Worm (Caenorhabditis elegans) whole organism, young adult: ENCODE measurements around the gene ZK616.1.
A peak's percentile ranks its signal among the peaks of the same experiment; 100 is the strongest.

Experiments used
- B0019.2 ChIP-seq: fragments of 200-800 bp; sonication (Bioruptor generic); conservative IDR thresholded peaks from 2 replicates; pipeline ENCODE4 v1.3.6; 2022; ENCODE audit warnings: missing genetic modification reagents, missing genetic modification characterization, missing compliant biosample characterization
- B0035.1 ChIP-seq: sonication (generic microtip); optimal IDR thresholded peaks from 2 replicates; lab custom pipeline; 2016; ENCODE audit warnings: missing genetic modification characterization, mild to moderate bottlenecking, missing compliant biosample characterization, missing genotype, missing genetic modification reagents
- F23B12.7 ChIP-seq: sonication (generic microtip); optimal IDR thresholded peaks from 2 replicates; lab custom pipeline; 2017; ENCODE audit warnings: missing genetic modification characterization, mild to moderate bottlenecking, missing compliant biosample characterization, antibody characterized with exemption, moderate library complexity; ENCODE audit not compliant: insufficient read depth
- F52B5.7 ChIP-seq: sonication (generic microtip); optimal IDR thresholded peaks from 2 replicates; lab custom pipeline; 2016; ENCODE audit warnings: mild to moderate bottlenecking, missing genetic modification characterization, missing compliant biosample characterization
- F57A8.1 ChIP-seq: fragments of 200-800 bp; sonication (Bioruptor generic); optimal IDR thresholded peaks from 2 replicates; lab custom pipeline; 2018; ENCODE audit warnings: mild to moderate bottlenecking, missing genetic modification characterization, moderate library complexity, missing compliant biosample characterization
- F57C9.4 ChIP-seq: sonication (generic microtip); optimal IDR thresholded peaks from 2 replicates; lab custom pipeline; 2017; ENCODE audit warnings: mild to moderate bottlenecking, missing genetic modification characterization, missing compliant biosample characterization
- K11D2.4 ChIP-seq: fragments of 200-800 bp; sonication (Bioruptor generic); IDR thresholded peaks from 2 replicates; pipeline ENCODE4 v1.3.6; 2022; ENCODE audit warnings: missing genetic modification reagents, missing genetic modification characterization, missing compliant biosample characterization
- Y95B8A.8 ChIP-seq: fragments of 200-800 bp; sonication (Bioruptor generic); IDR thresholded peaks from 2 replicates; pipeline ENCODE4 v1.3.6; 2022; ENCODE audit warnings: missing genetic modification reagents, missing genetic modification characterization, missing compliant biosample characterization
- ZK185.1 ChIP-seq: sonication (generic microtip); optimal IDR thresholded peaks from 2 replicates; lab custom pipeline; 2016; ENCODE audit warnings: mild to moderate bottlenecking, missing genetic modification characterization, missing compliant biosample characterization; ENCODE audit not compliant: poor library complexity, severe bottlenecking
- attf-5 ChIP-seq: fragments of 200-800 bp; sonication (Bioruptor generic); optimal IDR thresholded peaks from 2 replicates; lab custom pipeline; 2018; ENCODE audit warnings: mild to moderate bottlenecking, missing genetic modification characterization, missing compliant biosample characterization
- bed-1 ChIP-seq: fragments of 200-800 bp; sonication (Bioruptor generic); IDR thresholded peaks from 2 replicates; pipeline ENCODE4 v1.3.6; 2022; ENCODE audit warnings: missing genetic modification reagents, missing genetic modification characterization, missing compliant biosample characterization
- cebp-1 ChIP-seq, 2 experiments: fragments of 200-800 bp in 1 of 2; sonication (Bioruptor generic) in 1 of 2; sonication (generic microtip) in 1 of 2; IDR thresholded peaks in 1 of 2; optimal IDR thresholded peaks in 1 of 2; 2 replicates each; pipeline versions ENCODE4 v1.3.6 to Lab custom; 2017 to 2022; ENCODE audit warnings: missing compliant biosample characterization in 2 of 2, missing genetic modification characterization in 2 of 2, mild to moderate bottlenecking in 1 of 2, missing genetic modification reagents in 1 of 2, moderate library complexity in 1 of 2
- ceh-100 ChIP-seq: fragments of 200-800 bp; sonication (Bioruptor generic); IDR thresholded peaks from 2 replicates; pipeline ENCODE4 v1.3.6; 2022; ENCODE audit warnings: missing genetic modification reagents, missing genetic modification characterization, missing compliant biosample characterization
- ceh-40 ChIP-seq: fragments of 200-800 bp; sonication (Bioruptor generic); IDR thresholded peaks from 2 replicates; pipeline ENCODE4 v1.3.6; 2022; ENCODE audit warnings: missing genetic modification characterization, missing compliant biosample characterization
- ceh-58 ChIP-seq: fragments of 200-800 bp; sonication (Bioruptor generic); IDR thresholded peaks from 2 replicates; pipeline ENCODE4 v1.3.6; 2022; ENCODE audit warnings: missing genetic modification characterization, missing compliant biosample characterization
- chd-7 ChIP-seq: sonication (generic microtip); optimal IDR thresholded peaks from 2 replicates; lab custom pipeline; 2016; ENCODE audit warnings: mild to moderate bottlenecking, missing genetic modification characterization, moderate library complexity, missing compliant biosample characterization
- dox-1 ChIP-seq: fragments of 200-800 bp; sonication (Bioruptor generic); IDR thresholded peaks from 2 replicates; pipeline ENCODE4 v1.3.6; 2022; ENCODE audit warnings: missing genetic modification reagents, missing genetic modification characterization, missing compliant biosample characterization
- dpl-1 ChIP-seq: fragments of 150-350 bp; optimal IDR thresholded peaks from 2 replicates; lab custom pipeline; 2014; ENCODE audit warnings: missing biosample characterization, missing genetic modification reagents, missing genetic modification characterization
- efl-1 ChIP-seq: fragments of 150-350 bp; optimal IDR thresholded peaks from 2 replicates; lab custom pipeline; 2014; ENCODE audit warnings: missing biosample characterization, missing genetic modification reagents, missing genetic modification characterization
- egl-44 ChIP-seq: fragments of 200-800 bp; sonication (Bioruptor generic); IDR thresholded peaks from 2 replicates; pipeline ENCODE4 v1.3.6; 2022; ENCODE audit warnings: missing genetic modification reagents, missing genetic modification characterization, missing compliant biosample characterization
- ekl-4 ChIP-seq: fragments of 200-800 bp; sonication (Bioruptor generic); IDR thresholded peaks from 2 replicates; pipeline ENCODE4 v1.3.6; 2022; ENCODE audit warnings: missing genetic modification reagents, missing genetic modification characterization, missing compliant biosample characterization
- lin-54 ChIP-seq: fragments of 200-800 bp; sonication (Bioruptor generic); optimal IDR thresholded peaks from 2 replicates; lab custom pipeline; 2018; ENCODE audit warnings: mild to moderate bottlenecking, missing genetic modification characterization, missing compliant biosample characterization
- lsl-1 ChIP-seq: fragments of 200-800 bp; sonication (Bioruptor generic); optimal IDR thresholded peaks from 2 replicates; lab custom pipeline; 2018; ENCODE audit warnings: mild to moderate bottlenecking, missing genetic modification characterization, moderate library complexity, missing compliant biosample characterization
- madf-3 ChIP-seq: fragments of 200-800 bp; sonication (Bioruptor generic); IDR thresholded peaks from 2 replicates; pipeline ENCODE4 v1.3.6; 2022; ENCODE audit warnings: missing genetic modification reagents, missing genetic modification characterization, missing compliant biosample characterization
- madf-8 ChIP-seq: fragments of 200-800 bp; sonication (Bioruptor generic); conservative IDR thresholded peaks from 2 replicates; pipeline ENCODE4 v1.3.6; 2022; ENCODE audit warnings: missing genetic modification reagents, missing genetic modification characterization, missing compliant biosample characterization
- mcd-1 ChIP-seq: fragments of 200-800 bp; sonication (Bioruptor generic); IDR thresholded peaks from 2 replicates; pipeline ENCODE4 v1.3.6; 2022; ENCODE audit warnings: missing genetic modification reagents, missing genetic modification characterization, missing compliant biosample characterization
- nfya-1 ChIP-seq: sonication (generic microtip); optimal IDR thresholded peaks from 2 replicates; lab custom pipeline; 2017; ENCODE audit warnings: antibody characterized with exemption, missing compliant biosample characterization, missing genetic modification characterization, borderline replicate concordance; ENCODE audit not compliant: insufficient read depth
- nhr-80 ChIP-seq: sonication (generic microtip); optimal IDR thresholded peaks from 2 replicates; lab custom pipeline; 2016; ENCODE audit warnings: missing genetic modification characterization, missing compliant biosample characterization
- nhr-90 ChIP-seq: sonication (generic microtip); optimal IDR thresholded peaks from 2 replicates; lab custom pipeline; 2016; ENCODE audit warnings: missing genotype, mild to moderate bottlenecking, missing genetic modification characterization, missing compliant biosample characterization
- pha-4 ChIP-seq: fragments of 150-350 bp; sonication (generic microtip); optimal IDR thresholded peaks from 2 replicates; lab custom pipeline; 2014; ENCODE audit warnings: missing biosample characterization, missing genetic modification reagents, missing genetic modification characterization
- rcor-1 ChIP-seq: fragments of 200-800 bp; sonication (Bioruptor generic); IDR thresholded peaks from 2 replicates; pipeline ENCODE4 v1.3.6; 2022; ENCODE audit warnings: missing genetic modification reagents, missing genetic modification characterization, missing compliant biosample characterization
- rpc-1 ChIP-seq, 2 experiments: fragments of 150-350 bp in 1 of 2; sonication (generic microtip) in 1 of 2; optimal IDR thresholded peaks; 2 replicates each; lab custom pipeline; 2014 to 2018; ENCODE audit warnings: missing biosample characterization in 1 of 2, missing genetic modification characterization in 1 of 2, missing genetic modification reagents in 1 of 2, missing genotype in 1 of 2
- sea-2 ChIP-seq: fragments of 200-800 bp; sonication (Bioruptor generic); IDR thresholded peaks from 2 replicates; pipeline ENCODE4 v1.3.6; 2022; ENCODE audit warnings: missing genetic modification characterization, missing compliant biosample characterization
- snpc-1.3 ChIP-seq: sonication (generic microtip); optimal IDR thresholded peaks from 2 replicates; lab custom pipeline; 2017; ENCODE audit warnings: missing genetic modification characterization, mild to moderate bottlenecking, missing compliant biosample characterization, antibody characterized with exemption, moderate library complexity, missing genotype, missing genetic modification reagents; ENCODE audit not compliant: insufficient read depth
- snpc-4 ChIP-seq, 5 experiments: fragments of 150-350 bp in 1 of 5; sonication (generic microtip) in 4 of 5; optimal IDR thresholded peaks; 2 replicates each; lab custom pipeline; 2014 to 2018; ENCODE audit warnings: missing genetic modification characterization in 5 of 5, missing biosample characterization in 3 of 5, antibody characterized with exemption in 2 of 5, mild to moderate bottlenecking in 2 of 5, missing compliant biosample characterization in 2 of 5, missing genotype in 2 of 5, moderate library complexity in 2 of 5, missing genetic modification reagents in 1 of 5
- somi-1 ChIP-seq: fragments of 200-800 bp; sonication (Bioruptor generic); optimal IDR thresholded peaks from 2 replicates; lab custom pipeline; 2018; ENCODE audit warnings: mild to moderate bottlenecking, missing genetic modification characterization, missing compliant biosample characterization
- unc-130 ChIP-seq: sonication (generic microtip); optimal IDR thresholded peaks from 2 replicates; lab custom pipeline; 2016; ENCODE audit warnings: missing genetic modification reagents, missing genetic modification characterization, missing compliant biosample characterization
- unc-62 ChIP-seq: fragments of 150-350 bp; optimal IDR thresholded peaks from 2 replicates; lab custom pipeline; 2014; ENCODE audit warnings: missing biosample characterization, missing genetic modification reagents, missing genetic modification characterization
- ztf-25 ChIP-seq: fragments of 200-800 bp; sonication (Bioruptor generic); IDR thresholded peaks from 2 replicates; pipeline ENCODE4 v1.3.6; 2022; ENCODE audit warnings: missing genetic modification reagents, missing genetic modification characterization, missing compliant biosample characterization
- ztf-28 ChIP-seq: fragments of 200-800 bp; sonication (Bioruptor generic); IDR thresholded peaks from 2 replicates; pipeline ENCODE4 v1.3.6; 2022; ENCODE audit warnings: missing genetic modification reagents, missing genetic modification characterization, missing compliant biosample characterization

Gene ZK616.1

DNA sequence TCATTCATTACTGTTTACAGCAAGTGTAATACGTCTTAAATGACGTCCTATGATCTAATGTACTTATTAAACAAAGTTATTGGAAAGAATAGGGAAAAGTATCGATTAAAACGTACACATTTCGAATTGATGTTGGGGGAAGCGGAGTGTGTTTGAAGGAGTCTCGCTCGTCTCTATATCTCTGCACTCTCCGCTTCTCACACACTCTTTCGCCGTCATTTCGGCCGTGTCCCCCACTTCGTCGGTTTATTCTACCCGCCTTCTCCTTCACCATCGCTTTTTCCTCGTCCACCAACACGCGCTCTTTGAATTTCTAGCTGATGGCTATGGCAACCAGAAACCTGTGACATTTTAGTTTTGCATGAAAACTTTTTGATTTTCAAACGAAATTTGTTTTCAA is 31.8 kb upstream of the ZK616.1 start (continued):
- TF ChIP-seq Y95B8A.8 (GFP tag; lab: Robert Waterston, UW) (0 out of 2 replicates have a peak, but pooled peaks have one; percentile 40), nhr-80 (tag; lab: Kevin White, UChicago) (peak; percentile 11), F52B5.7 (tag; lab: Kevin White, UChicago) (no peak), ceh-40 (GFP tag; lab: Robert Waterston, UW) (no peak), nhr-90 (no peak), lin-54 (GFP tag; lab: Kevin White, UChicago) (peak; percentile 6), nfya-1 (tag; lab: Kevin White, UChicago) (no peak)

DNA sequence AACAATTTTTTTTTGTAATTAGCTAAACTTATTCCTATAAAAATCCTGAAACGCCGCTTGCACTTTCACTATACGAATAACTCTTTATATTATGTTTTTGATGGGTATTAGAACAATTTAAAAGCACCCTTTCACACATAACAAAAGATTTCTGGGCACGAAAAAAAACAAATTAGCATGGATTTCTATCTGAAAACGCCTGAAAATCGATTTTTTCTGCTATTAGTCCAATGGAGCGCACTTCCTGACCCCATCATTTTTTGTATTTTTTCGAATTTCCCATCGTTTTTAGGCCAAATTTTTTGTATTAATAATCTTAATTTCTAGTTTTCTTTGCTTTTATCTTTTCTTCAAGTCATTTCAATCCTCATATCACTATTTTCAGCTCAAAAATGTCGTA is 31.3 kb upstream of the ZK616.1 start, which contains the start of gene F41H10.3:
F41H10.3 (plus strand) TSS at position 388 of the 400 bp plus-strand sequence.
- TF ChIP-seq mcd-1 (GFP tag; lab: Robert Waterston, UW) (0 out of 2 replicates have a peak, but pooled peaks have one; percentile 31), K11D2.4 (GFP tag; lab: Robert Waterston, UW) (no peak)
- TF ChIP-seq, all 124 proteins: peak for 1

DNA sequence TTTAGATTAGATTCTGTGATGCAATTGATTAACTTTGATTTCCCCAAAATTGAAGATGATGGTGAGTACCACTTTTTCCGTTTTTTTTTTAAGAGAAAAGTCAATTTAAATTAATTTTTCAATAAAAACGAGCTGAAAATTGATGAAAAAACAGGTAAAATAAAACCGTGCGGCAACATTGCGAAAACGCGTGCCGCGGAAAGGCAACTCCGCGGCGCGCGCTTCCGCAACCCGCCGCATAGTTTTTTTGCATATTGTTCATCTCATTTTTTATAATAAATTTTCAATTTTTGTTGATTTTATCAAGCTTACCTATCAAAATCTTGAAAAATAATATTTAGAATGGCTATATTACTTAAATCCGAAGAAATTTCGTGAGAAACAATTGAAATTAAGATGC is 29.8 kb upstream of the ZK616.1 start:
- TF ChIP-seq lsl-1 (peak; percentile 9), rpc-1 (optimal IDR thresholded peaks at IDR 0.05; lab: Kevin White, UChicago) (peak; percentile 14), rpc-1 (tag; optimal IDR thresholded peaks at IDR 0.05; lab: Kevin White, UChicago) (no peak), snpc-4 (GFP tag; optimal IDR thresholded peaks at IDR 0.05; lab: Kevin White, UChicago) (no peak), snpc-4 (tag; optimal IDR thresholded peaks at IDR 0.05; lab: Kevin White, UChicago) (peak in 2 of 4 experiments; percentile 65 to 78), efl-1 (GFP tag; lab: Kevin White, UChicago) (peak; percentile 12), unc-62 (GFP tag; lab: Kevin White, UChicago) (no peak), ceh-58 (GFP tag; lab: Robert Waterston, UW) (no peak), madf-3 (GFP tag; lab: Robert Waterston, UW) (no peak), dpl-1 (GFP tag; lab: Kevin White, UChicago) (no peak), snpc-1.3 (tag; lab: Kevin White, UChicago) (peak; percentile 18), ceh-100 (GFP tag; lab: Robert Waterston, UW) (0 out of 2 replicates have a peak, but pooled peaks have one; percentile 26), nfya-1 (tag; lab: Kevin White, UChicago) (no peak), F23B12.7 (tag; lab: Kevin White, UChicago) (no peak), bed-1 (GFP tag; lab: Robert Waterston, UW) (no peak), cebp-1 (GFP tag; IDR thresholded peaks at IDR 0.05; lab: Robert Waterston, UW) (no peak), cebp-1 (tag; optimal IDR thresholded peaks at IDR 0.05; lab: Kevin White, UChicago) (peak; percentile 6)

DNA sequence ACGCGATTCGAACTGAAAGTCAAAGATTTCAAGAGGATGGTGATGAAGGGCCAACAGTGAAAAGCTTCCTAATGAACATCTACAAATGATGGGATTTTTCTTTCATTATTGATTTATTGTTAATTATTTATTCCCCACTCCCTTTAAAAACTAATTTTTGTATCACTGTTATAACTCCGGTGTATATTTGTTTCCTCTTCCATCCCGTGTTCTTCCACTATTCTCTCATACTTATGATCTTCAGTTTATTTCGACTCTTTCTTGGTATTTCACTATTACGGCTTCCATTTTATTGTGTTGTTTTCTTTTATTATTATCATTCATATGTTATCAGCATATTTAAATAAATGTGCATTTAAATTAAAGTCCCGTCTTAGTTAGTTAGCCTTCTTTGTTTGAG is 26.4 kb upstream of the ZK616.1 start:
- TF ChIP-seq ekl-4 (GFP tag; lab: Robert Waterston, UW) = no peak
- TF ChIP-seq ztf-25 (GFP tag; lab: Robert Waterston, UW) = no peak
- TF ChIP-seq B0035.1 = no peak
- no peak for TF ChIP-seq sea-2 (GFP tag; lab: Robert Waterston, UW)
- no peak for TF ChIP-seq pha-4 (tag; lab: Kevin White, UChicago)
- TF ChIP-seq ztf-28 (GFP tag; lab: Robert Waterston, UW) = no peak
- peak; percentile 24 for TF ChIP-seq ZK185.1 (tag; lab: Kevin White, UChicago)
- no peak for TF ChIP-seq unc-130 (GFP tag; lab: Kevin White, UChicago)
- no peak for TF ChIP-seq somi-1 (GFP tag; lab: Kevin White, UChicago)
- no peak for TF ChIP-seq egl-44
- TF ChIP-seq F57A8.1 (GFP tag; lab: Kevin White, UChicago) = no peak
- TF ChIP-seq chd-7 = no peak
- peak; percentile 44 for TF ChIP-seq nhr-90
- no peak for TF ChIP-seq ceh-58 (GFP tag; lab: Robert Waterston, UW)
- no peak for TF ChIP-seq B0019.2 (GFP tag; lab: Robert Waterston, UW)
- no peak for TF ChIP-seq rcor-1 (GFP tag; lab: Robert Waterston, UW)
- peak; percentile 47 for TF ChIP-seq F23B12.7 (tag; lab: Kevin White, UChicago)
- peak; percentile 34 for TF ChIP-seq snpc-1.3 (tag; lab: Kevin White, UChicago)
- TF ChIP-seq attf-5 (GFP tag; lab: Kevin White, UChicago) = no peak
- no peak for TF ChIP-seq madf-3 (GFP tag; lab: Robert Waterston, UW)
- TF ChIP-seq dox-1 = no peak
- TF ChIP-seq madf-8 = no peak
- peak; percentile 66 for TF ChIP-seq nhr-80 (tag; lab: Kevin White, UChicago)
- TF ChIP-seq F52B5.7 (tag; lab: Kevin White, UChicago) = no peak
- no peak for TF ChIP-seq F57C9.4 (tag; lab: Kevin White, UChicago)
